Worm (Caenorhabditis elegans) whole organism, L2 larva: ENCODE data around the gene M02H5.8.

Experiments
- Y55F3AM.14 ChIP-seq: fragments of 200-800 bp; sonication (Bioruptor generic); optimal IDR thresholded peaks from 2 replicates; lab custom pipeline; 2018; ENCODE audit warnings: mild to moderate bottlenecking, missing genetic modification characterization, missing compliant biosample characterization
- ZK546.5 ChIP-seq: sonication (generic microtip); optimal IDR thresholded peaks from 2 replicates; lab custom pipeline; 2017; ENCODE audit warnings: missing biosample characterization, missing genetic modification characterization
- lin-13 ChIP-seq: fragments of 150-350 bp; optimal IDR thresholded peaks from 2 replicates; lab custom pipeline; 2014; ENCODE audit warnings: missing biosample characterization, missing genetic modification reagents, missing genetic modification characterization
- mbf-1 ChIP-seq: sonication (generic microtip); optimal IDR thresholded peaks from 2 replicates; lab custom pipeline; 2017; ENCODE audit warnings: missing biosample characterization, missing genetic modification characterization
- nhr-25 ChIP-seq: fragments of 150-350 bp; sonication (generic microtip); optimal IDR thresholded peaks from 3 replicates; lab custom pipeline; 2014; ENCODE audit warnings: missing biosample characterization, missing genetic modification characterization
- nhr-77 ChIP-seq: fragments of 150-350 bp; optimal IDR thresholded peaks from 2 replicates; lab custom pipeline; 2014; ENCODE audit warnings: missing biosample characterization, missing genetic modification characterization

- TF ChIP-seq lin-13 (GFP tag; lab: Kevin White, UChicago) (no peak), ZK546.5 (no peak), nhr-25 (no peak), mbf-1 (tag; lab: Kevin White, UChicago) (no peak), nhr-77 (no peak), Y55F3AM.14 (GFP tag; lab: Kevin White, UChicago) (no peak)
Measured at ce11 chrV:465355-465754, 15.6 kb downstream of the M02H5.8 start.
